Fruit fly (Drosophila melanogaster) whole organism, embryonic: Measurements from ENCODE around the gene CG6142.
A peak's percentile ranks its signal among the peaks of the same experiment; 100 is the strongest.

Source experiments
- Aef1 ChIP-seq: fragments of 200-800 bp; sonication (Bioruptor generic); IDR thresholded peaks from 3 replicates; pipeline ENCODE4 v1.3.6; 2022; ENCODE audit warnings: missing biosample characterization, missing genetic modification characterization
- Atf6 ChIP-seq: fragments of 200-800 bp; sonication (Bioruptor generic); IDR thresholded peaks from 2 replicates; pipeline ENCODE4 v1.3.6; 2022; ENCODE audit warnings: missing biosample characterization, missing genetic modification characterization
- Blimp-1 ChIP-seq: fragments of 200-800 bp; sonication (Bioruptor generic); optimal IDR thresholded peaks from 3 replicates; lab custom pipeline; 2018; ENCODE audit warnings: missing biosample characterization, missing genetic modification characterization, mild to moderate bottlenecking, moderate library complexity, missing genetic modification reagents
- CG10147 ChIP-seq: fragments of 200-800 bp; sonication (Bioruptor generic); optimal IDR thresholded peaks from 2 replicates; lab custom pipeline; 2019; ENCODE audit warnings: missing biosample characterization, mild to moderate bottlenecking, missing genetic modification characterization, moderate library complexity
- CG10267 ChIP-seq: fragments of 200-800 bp; sonication (Bioruptor generic); optimal IDR thresholded peaks from 2 replicates; lab custom pipeline; 2018; ENCODE audit warnings: missing biosample characterization, mild to moderate bottlenecking, missing genetic modification characterization, moderate library complexity
- CG10462 ChIP-seq: fragments of 200-800 bp; sonication (Bioruptor generic); optimal IDR thresholded peaks from 2 replicates; lab custom pipeline; 2016; ENCODE audit warnings: missing biosample characterization, missing genetic modification characterization
- CG10654 ChIP-seq: fragments of 200-800 bp; sonication (Bioruptor generic); optimal IDR thresholded peaks from 2 replicates; lab custom pipeline; 2016; ENCODE audit warnings: missing biosample characterization, missing genetic modification characterization
- CG10979 ChIP-seq: fragments of 200-800 bp; sonication (Bioruptor generic); optimal IDR thresholded peaks from 2 replicates; lab custom pipeline; 2018; ENCODE audit warnings: missing biosample characterization, mild to moderate bottlenecking, missing genetic modification characterization, moderate library complexity
- CG11560 ChIP-seq: fragments of 200-800 bp; sonication (Bioruptor generic); IDR thresholded peaks from 3 replicates; pipeline ENCODE4 v1.3.6; 2022; ENCODE audit warnings: missing biosample characterization, missing genetic modification characterization
- CG12744 ChIP-seq: fragments of 200-800 bp; sonication (Bioruptor generic); optimal IDR thresholded peaks from 2 replicates; lab custom pipeline; 2016; ENCODE audit warnings: missing biosample characterization, missing genetic modification characterization
- CG13775 ChIP-seq: fragments of 200-800 bp; sonication (Bioruptor generic); optimal IDR thresholded peaks from 3 replicates; lab custom pipeline; 2017; ENCODE audit warnings: missing biosample characterization, mild to moderate bottlenecking, missing genetic modification characterization
- CG15696 ChIP-seq: fragments of 200-800 bp; sonication (Bioruptor generic); optimal IDR thresholded peaks from 2 replicates; lab custom pipeline; 2019; ENCODE audit warnings: missing biosample characterization, mild to moderate bottlenecking, missing genetic modification characterization, moderate library complexity
- CG1602 ChIP-seq: fragments of 200-800 bp; sonication (Bioruptor generic); optimal IDR thresholded peaks from 3 replicates; lab custom pipeline; 2016; ENCODE audit warnings: missing biosample characterization, missing genetic modification characterization
- CG16815 ChIP-seq: fragments of 200-800 bp; sonication (Bioruptor generic); optimal IDR thresholded peaks from 3 replicates; lab custom pipeline; 2017; ENCODE audit warnings: missing biosample characterization, mild to moderate bottlenecking, missing genetic modification characterization
- CG17361 ChIP-seq: fragments of 200-800 bp; sonication (Bioruptor generic); IDR thresholded peaks from 3 replicates; pipeline ENCODE4 v1.3.6; 2022; ENCODE audit warnings: missing biosample characterization, missing genetic modification characterization
- CG17829 ChIP-seq: fragments of 200-800 bp; optimal IDR thresholded peaks from 2 replicates; lab custom pipeline; 2019; ENCODE audit warnings: missing biosample characterization, mild to moderate bottlenecking, missing genetic modification characterization, moderate library complexity
- CG17912 ChIP-seq: fragments of 200-800 bp; sonication (Bioruptor generic); optimal IDR thresholded peaks from 2 replicates; lab custom pipeline; 2018; ENCODE audit warnings: missing biosample characterization, mild to moderate bottlenecking, missing genetic modification characterization
- CG18262 ChIP-seq: fragments of 200-800 bp; optimal IDR thresholded peaks from 3 replicates; lab custom pipeline; 2019; ENCODE audit warnings: missing biosample characterization, mild to moderate bottlenecking, missing genetic modification characterization, moderate library complexity
- CG18764 ChIP-seq: fragments of 200-800 bp; sonication (Bioruptor generic); optimal IDR thresholded peaks from 3 replicates; lab custom pipeline; 2016; ENCODE audit warnings: missing biosample characterization, missing genetic modification characterization
- CG2875 ChIP-seq: fragments of 200-800 bp; sonication (Bioruptor generic); optimal IDR thresholded peaks from 2 replicates; lab custom pipeline; 2017; ENCODE audit warnings: missing biosample characterization, mild to moderate bottlenecking, missing genetic modification characterization, missing genetic modification reagents
- CG30403 ChIP-seq: fragments of 200-800 bp; sonication (Bioruptor generic); optimal IDR thresholded peaks from 3 replicates; lab custom pipeline; 2016; ENCODE audit warnings: missing biosample characterization, missing genetic modification characterization
- CG32532 ChIP-seq: fragments of 200-800 bp; sonication (Bioruptor generic); IDR thresholded peaks from 2 replicates; pipeline ENCODE4 v1.3.6; 2022; ENCODE audit warnings: missing biosample characterization, missing genetic modification characterization
- CG4617 ChIP-seq: fragments of 200-800 bp; sonication (Bioruptor generic); optimal IDR thresholded peaks from 3 replicates; lab custom pipeline; 2016; ENCODE audit warnings: missing biosample characterization, missing genetic modification characterization, borderline replicate concordance
- CG5245 ChIP-seq: fragments of 200-800 bp; sonication (Bioruptor generic); optimal IDR thresholded peaks from 3 replicates; lab custom pipeline; 2016; ENCODE audit warnings: missing biosample characterization, missing genetic modification characterization
- CG5953 ChIP-seq: fragments of 200-800 bp; sonication (Bioruptor generic); IDR thresholded peaks from 2 replicates; pipeline ENCODE4 v1.3.6; 2022; ENCODE audit warnings: missing biosample characterization, missing genetic modification characterization
- CG9932 ChIP-seq: fragments of 200-800 bp; sonication (Bioruptor generic); IDR thresholded peaks from 2 replicates; pipeline ENCODE4 v1.3.6; 2022; ENCODE audit warnings: missing biosample characterization, missing genetic modification characterization
- D ChIP-seq, 2 experiments: fragments of 200-800 bp in 1 of 2; fragments of >200 bp in 1 of 2; sonication (Bioruptor generic) in 1 of 2; optimal IDR thresholded peaks; 2 replicates in 1 of 2; 3 replicates in 1 of 2; lab custom pipeline; 2017; ENCODE audit warnings: mild to moderate bottlenecking in 1 of 2, missing biosample characterization in 1 of 2, missing genetic modification characterization in 1 of 2, missing genetic modification reagents in 1 of 2
- D19A ChIP-seq: fragments of 200-800 bp; optimal IDR thresholded peaks from 3 replicates; lab custom pipeline; 2019; ENCODE audit warnings: missing biosample characterization, mild to moderate bottlenecking, missing genetic modification characterization, moderate library complexity
- Deaf1 ChIP-seq: fragments of 200-800 bp; optimal IDR thresholded peaks from 3 replicates; lab custom pipeline; 2019; ENCODE audit warnings: missing biosample characterization, mild to moderate bottlenecking, missing genetic modification characterization, moderate library complexity
- Doc2 ChIP-seq: fragments of 200-800 bp; sonication (Bioruptor generic); IDR thresholded peaks from 2 replicates; pipeline ENCODE4 v1.3.6; 2022; ENCODE audit warnings: missing biosample characterization, missing genetic modification characterization
- H15 ChIP-seq: fragments of 200-800 bp; sonication (Bioruptor generic); IDR thresholded peaks from 3 replicates; pipeline ENCODE4 v1.3.6; 2022; ENCODE audit warnings: missing biosample characterization, missing genetic modification characterization
- Hmx ChIP-seq: fragments of 200-800 bp; sonication (Bioruptor generic); optimal IDR thresholded peaks from 2 replicates; lab custom pipeline; 2016; ENCODE audit warnings: missing biosample characterization, missing genetic modification characterization
- Hr51 ChIP-seq, 2 experiments: fragments of 200-800 bp; sonication (Bioruptor generic); optimal IDR thresholded peaks; 2 replicates in 1 of 2; 3 replicates in 1 of 2; lab custom pipeline; 2016 to 2018; ENCODE audit warnings: missing biosample characterization in 2 of 2, missing genetic modification characterization in 2 of 2, mild to moderate bottlenecking in 1 of 2, moderate library complexity in 1 of 2
- Xbp1 ChIP-seq: fragments of 200-800 bp; sonication (Bioruptor generic); optimal IDR thresholded peaks from 3 replicates; lab custom pipeline; 2016; ENCODE audit warnings: missing biosample characterization, mild to moderate bottlenecking, missing genetic modification characterization
- YL-1 ChIP-seq: fragments of 200-800 bp; sonication (Bioruptor generic); optimal IDR thresholded peaks from 3 replicates; lab custom pipeline; 2017; ENCODE audit warnings: missing biosample characterization, mild to moderate bottlenecking, missing genetic modification characterization
- ase ChIP-seq: fragments of 200-800 bp; sonication (Bioruptor generic); IDR thresholded peaks from 3 replicates; pipeline ENCODE4 v1.3.6; 2022; ENCODE audit warnings: missing biosample characterization, missing genetic modification characterization
- esg ChIP-seq: fragments of 200-800 bp; sonication (Bioruptor generic); conservative IDR thresholded peaks from 2 replicates; pipeline ENCODE4 v1.3.6; 2022; ENCODE audit warnings: missing biosample characterization, missing genetic modification characterization
- eyg ChIP-seq: fragments of 200-800 bp; sonication (Bioruptor generic); optimal IDR thresholded peaks from 3 replicates; lab custom pipeline; 2016; ENCODE audit warnings: missing biosample characterization, missing genetic modification characterization
- gsb-n ChIP-seq: fragments of 200-800 bp; sonication (Bioruptor generic); optimal IDR thresholded peaks from 3 replicates; lab custom pipeline; 2018; ENCODE audit warnings: missing biosample characterization, mild to moderate bottlenecking, missing genetic modification characterization
- hkb ChIP-seq, 2 experiments: fragments of 200-800 bp in 1 of 2; fragments of >200 bp in 1 of 2; sonication (Bioruptor generic) in 1 of 2; IDR thresholded peaks in 1 of 2; optimal IDR thresholded peaks in 1 of 2; 2 replicates each; pipeline versions ENCODE4 v1.3.6 to Lab custom; 2017 to 2022; ENCODE audit warnings: missing biosample characterization in 1 of 2, missing genetic modification characterization in 1 of 2
- nom ChIP-seq: fragments of 200-800 bp; sonication (Bioruptor generic); optimal IDR thresholded peaks from 2 replicates; lab custom pipeline; 2017; ENCODE audit warnings: missing biosample characterization, missing genetic modification characterization, mild to moderate bottlenecking, moderate library complexity, missing genetic modification reagents
- pb ChIP-seq: fragments of 200-800 bp; sonication (Bioruptor generic); optimal IDR thresholded peaks from 3 replicates; lab custom pipeline; 2016; ENCODE audit warnings: missing biosample characterization, missing genetic modification characterization
- peb ChIP-seq: fragments of 200-800 bp; sonication (Bioruptor generic); IDR thresholded peaks from 2 replicates; pipeline ENCODE4 v1.3.6; 2022; ENCODE audit warnings: missing biosample characterization, missing genetic modification characterization
- pita ChIP-seq: fragments of 200-800 bp; sonication (Bioruptor generic); optimal IDR thresholded peaks from 2 replicates; lab custom pipeline; 2017; ENCODE audit warnings: missing biosample characterization, mild to moderate bottlenecking, missing genetic modification characterization
- pros ChIP-seq: fragments of 200-800 bp; sonication (Bioruptor generic); optimal IDR thresholded peaks from 3 replicates; lab custom pipeline; 2019; ENCODE audit warnings: missing biosample characterization, mild to moderate bottlenecking, missing genetic modification characterization, moderate library complexity
- tin ChIP-seq: fragments of 200-800 bp; sonication (Bioruptor generic); optimal IDR thresholded peaks from 3 replicates; lab custom pipeline; 2016; ENCODE audit warnings: missing biosample characterization, missing genetic modification characterization
- tio ChIP-seq: fragments of 200-800 bp; sonication (Bioruptor generic); optimal IDR thresholded peaks from 2 replicates; lab custom pipeline; 2017; ENCODE audit warnings: missing biosample characterization, missing genetic modification characterization, inconsistent platforms
- tll ChIP-seq, 2 experiments: fragments of 200-800 bp in 1 of 2; fragments of >200 bp in 1 of 2; sonication (Bioruptor generic) in 1 of 2; optimal IDR thresholded peaks; 2 replicates each; lab custom pipeline; 2017 to 2019; ENCODE audit warnings: missing biosample characterization in 2 of 2, missing genetic modification characterization in 2 of 2, mild to moderate bottlenecking in 1 of 2, moderate library complexity in 1 of 2

The CG6142 gene

dm6 chr3R:26098502-26099210 is 34.3 kb upstream of the CG6142 start, which contains the start of gene dysf (continued):
- TF ChIP-seq CG12744 (GFP tag; lab: Kevin White, UChicago): no peak
- peak; percentile 75 for TF ChIP-seq D19A
- peak; percentile 71 for TF ChIP-seq Blimp-1
- no peak for TF ChIP-seq tll (GFP tag; optimal IDR thresholded peaks at IDR 0.05; lab: Kevin White, UChicago)
- TF ChIP-seq YL-1: no peak
- 0 out of 2 replicates have a peak, but pooled peaks have one; percentile 8 for TF ChIP-seq esg
- TF ChIP-seq tin: peak; percentile 54
- TF ChIP-seq CG18262: peak; percentile 93
- TF ChIP-seq CG10147 (GFP tag; lab: Kevin White, UChicago): peak; percentile 46
- TF ChIP-seq CG32532 (GFP tag; lab: Robert Waterston, UW): peak; percentile 56
- peak; percentile 59 for TF ChIP-seq Deaf1 (tag; lab: Kevin White, UChicago)
- no peak for TF ChIP-seq Atf6 (GFP tag; lab: Robert Waterston, UW)
- peak; percentile 46 for TF ChIP-seq CG16815 (GFP tag; lab: Kevin White, UChicago)
- peak; percentile 71 for TF ChIP-seq CG13775 (GFP tag; lab: Kevin White, UChicago)
- TF ChIP-seq CG9932 (GFP tag; lab: Robert Waterston, UW): peak; percentile 46
- TF ChIP-seq Hmx (GFP tag; lab: Kevin White, UChicago): no peak
- TF ChIP-seq CG2875: peak; percentile 51
- no peak for TF ChIP-seq pb (GFP tag; lab: Kevin White, UChicago)
- TF ChIP-seq CG30403 (GFP tag; lab: Kevin White, UChicago): peak; percentile 51
- no peak for TF ChIP-seq pita (GFP tag; lab: Kevin White, UChicago)
- peak; percentile 28 for TF ChIP-seq CG5245 (GFP tag; lab: Kevin White, UChicago)
- no peak for TF ChIP-seq CG11560 (tag; lab: Robert Waterston, UW)
- peak; percentile 3 for TF ChIP-seq CG10462 (GFP tag; lab: Kevin White, UChicago)
- TF ChIP-seq pros (GFP tag; lab: Kevin White, UChicago): no peak
- peak; percentile 85 for TF ChIP-seq CG17829
- TF ChIP-seq tio (GFP tag; lab: Kevin White, UChicago): peak; percentile 22
- TF ChIP-seq Xbp1 (GFP tag; lab: Kevin White, UChicago): peak; percentile 48
- TF ChIP-seq Hr51 (GFP tag; optimal IDR thresholded peaks at IDR 0.05; lab: Kevin White, UChicago): peak in 1 of 2 experiments; percentile 83
- TF ChIP-seq CG18764 (GFP tag; lab: Kevin White, UChicago): peak; percentile 17
- TF ChIP-seq Aef1: peak; percentile 27; the same call in 1 of the 3 replicates
- peak; percentile 67 for TF ChIP-seq nom (GFP tag; lab: Kevin White, UChicago)
- TF ChIP-seq CG10979: peak; percentile 89
- no peak for TF ChIP-seq Doc2
- TF ChIP-seq H15 (GFP tag; lab: Robert Waterston, UW): 0 out of 3 replicates have a peak, but pooled peaks have one; percentile 32
- TF ChIP-seq eyg (GFP tag; lab: Kevin White, UChicago): no peak
- TF ChIP-seq CG5953 (GFP tag; lab: Robert Waterston, UW): no peak
- TF ChIP-seq CG10267: peak; percentile 80
- TF ChIP-seq D (optimal IDR thresholded peaks at IDR 0.05; lab: Kevin White, UChicago): no peak
- peak; percentile 56 for TF ChIP-seq D (GFP tag; optimal IDR thresholded peaks at IDR 0.05; lab: Kevin White, UChicago)
- TF ChIP-seq hkb (optimal IDR thresholded peaks at IDR 0.05; lab: Kevin White, UChicago): no peak
- TF ChIP-seq hkb (GFP tag; IDR thresholded peaks at IDR 0.05; lab: Robert Waterston, UW): no peak
- peak; percentile 40 for TF ChIP-seq CG10654 (GFP tag; lab: Kevin White, UChicago)
- TF ChIP-seq gsb-n (tag; lab: Kevin White, UChicago): peak; percentile 74
- no peak for TF ChIP-seq CG4617
- TF ChIP-seq peb: peak; percentile 22; the same call in 1 of the 2 replicates
- no peak for TF ChIP-seq CG17912 (GFP tag; lab: Kevin White, UChicago)
- TF ChIP-seq CG1602: peak; percentile 60
- peak; percentile 28; the same call in 1 of the 3 replicates for TF ChIP-seq ase (GFP tag; lab: Robert Waterston, UW)
- peak; percentile 94 for TF ChIP-seq CG17361
- peak; percentile 86 for TF ChIP-seq CG15696 (tag; lab: Kevin White, UChicago)
